Fruit fly (Drosophila melanogaster): ENCODE data around the gene Septin2.

The Septin2 gene

DNA sequence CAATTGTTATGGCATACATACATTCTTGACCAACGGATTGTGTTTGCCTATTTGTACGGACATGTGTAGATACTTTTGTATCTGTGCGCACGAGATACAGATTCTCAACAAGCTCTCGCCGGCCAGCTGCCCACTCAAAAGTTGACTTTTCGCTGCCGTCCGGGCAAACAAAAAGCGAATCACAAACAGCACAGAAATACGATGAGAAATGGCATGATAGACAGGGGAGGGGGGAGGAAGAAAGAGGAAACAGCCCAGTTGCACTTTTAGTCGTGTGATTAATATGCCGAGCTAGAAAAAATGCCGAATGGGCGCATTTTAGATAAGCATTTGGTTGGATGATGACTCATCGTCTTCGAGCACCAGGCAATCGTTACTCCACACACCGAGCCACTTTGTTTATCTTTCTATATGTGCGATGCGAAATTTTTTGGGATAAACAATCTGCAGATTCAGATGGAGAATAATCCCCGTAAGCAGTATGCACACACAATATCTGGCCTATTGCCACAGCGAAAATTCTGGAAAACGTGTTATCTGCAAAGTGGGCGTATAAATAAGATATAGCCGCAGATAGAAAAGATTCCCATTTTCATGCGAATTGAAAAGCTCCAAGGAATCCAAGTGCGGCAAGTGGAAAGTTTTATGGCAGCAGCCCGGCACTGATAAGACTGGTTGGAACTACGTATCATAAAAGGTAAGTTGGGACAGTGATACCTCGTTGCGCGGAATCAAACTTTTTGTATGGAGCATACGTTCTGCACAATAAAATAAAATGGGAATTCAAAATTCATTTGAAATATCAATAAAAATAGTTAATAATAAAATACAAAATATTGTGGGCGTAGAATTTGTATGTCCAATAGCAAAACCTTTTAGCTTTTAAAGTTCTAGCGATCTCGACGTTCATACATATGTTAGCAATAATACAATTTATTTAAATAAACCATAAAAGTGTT, 41.2 kb downstream of the Septin2 start:
- TF ChIP-seq CG8632 (GFP tag; optimal IDR thresholded peaks at IDR 0.05) (no peak), CG7368 (GFP tag; optimal IDR thresholded peaks at IDR 0.05) (no peak), salr (GFP tag; optimal IDR thresholded peaks at IDR 0.05) (no peak), Sox15 (GFP tag; optimal IDR thresholded peaks at IDR 0.05) (no peak), Blimp-1 (GFP tag; optimal IDR thresholded peaks at IDR 0.05) (no peak), CG6808 (GFP tag; optimal IDR thresholded peaks at IDR 0.05) (no peak), acj6 (GFP tag; optimal IDR thresholded peaks at IDR 0.05) (no peak), CG11762 (GFP tag; optimal IDR thresholded peaks at IDR 0.05; ENCODE audit: insufficient read depth) (no peak), CG15336 (GFP tag; IDR thresholded peaks at IDR 0.05) (peak; percentile 49), Hr4 (GFP tag; optimal IDR thresholded peaks at IDR 0.05) (peak; percentile 37), Hr39 (GFP tag; optimal IDR thresholded peaks at IDR 0.05) (peak; percentile 1), CG1621 (tag; optimal IDR thresholded peaks at IDR 0.05) (no peak), Lpt (GFP tag; optimal IDR thresholded peaks at IDR 0.05) (no peak), achi (GFP tag; optimal IDR thresholded peaks at IDR 0.05) (peak; percentile 18), CG3919 (GFP tag; optimal IDR thresholded peaks at IDR 0.05) (no peak), CG32006 (GFP tag; optimal IDR thresholded peaks at IDR 0.05) (no peak), Eip93F (GFP tag; optimal IDR thresholded peaks at IDR 0.05) (no peak), Ets96B (tag; optimal IDR thresholded peaks at IDR 0.05) (no peak), esn (GFP tag; optimal IDR thresholded peaks at IDR 0.05) (no peak), fd85E (GFP tag; optimal IDR thresholded peaks at IDR 0.05) (no peak), CG6276 (GFP tag; optimal IDR thresholded peaks at IDR 0.05) (no peak), Gug (GFP tag; IDR thresholded peaks at IDR 0.05) (no peak), Eip78C (GFP tag) (peak; percentile 70), svp (GFP tag) (peak; percentile 31), CG16779 (tag; optimal IDR thresholded peaks at IDR 0.05) (no peak), Met (GFP tag; optimal IDR thresholded peaks at IDR 0.05) (peak; percentile 30), CG6854 (GFP tag; optimal IDR thresholded peaks at IDR 0.05) (no peak), CG31627 (GFP tag; optimal IDR thresholded peaks at IDR 0.05) (no peak), dac (GFP tag; optimal IDR thresholded peaks at IDR 0.05) (no peak), CG8319 (GFP tag; optimal IDR thresholded peaks at IDR 0.05) (no peak), CG4318 (GFP tag; optimal IDR thresholded peaks at IDR 0.05) (no peak), pdm3 (GFP tag; optimal IDR thresholded peaks at IDR 0.05) (no peak), net (GFP tag; optimal IDR thresholded peaks at IDR 0.05) (no peak), CG8119 (GFP tag; IDR thresholded peaks at IDR 0.05) (no peak), ss (GFP tag; optimal IDR thresholded peaks at IDR 0.05) (no peak), CG9139 (GFP tag; optimal IDR thresholded peaks at IDR 0.05) (no peak), CG10669 (GFP tag; optimal IDR thresholded peaks at IDR 0.05) (peak; percentile 26), CG10631 (GFP tag; optimal IDR thresholded peaks at IDR 0.05) (no peak), OdsH (GFP tag; optimal IDR thresholded peaks at IDR 0.05) (peak; percentile 49), Sox14 (GFP tag; optimal IDR thresholded peaks at IDR 0.05) (no peak), lz (GFP tag; optimal IDR thresholded peaks at IDR 0.05) (no peak), spab (GFP tag; optimal IDR thresholded peaks at IDR 0.05) (no peak), topi (GFP tag; optimal IDR thresholded peaks at IDR 0.05) (no peak), cyc (GFP tag; optimal IDR thresholded peaks at IDR 0.05) (no peak), CG3032 (tag; optimal IDR thresholded peaks at IDR 0.05) (no peak), CG11294 (GFP tag; IDR thresholded peaks at IDR 0.05) (no peak), Smox (GFP tag; optimal IDR thresholded peaks at IDR 0.05) (no peak), CG6163 (GFP tag; IDR thresholded peaks at IDR 0.05) (peak; percentile 19; the same call in 1 of the 3 replicates), CG6792 (GFP tag; optimal IDR thresholded peaks at IDR 0.05) (no peak), Sox102F (GFP tag; optimal IDR thresholded peaks at IDR 0.05) (no peak), CG11902 (GFP tag; optimal IDR thresholded peaks at IDR 0.05) (no peak)
